Worm (Caenorhabditis elegans): ENCODE data around the gene C47E12.13.

The C47E12.13 gene

ce11 chrIV:10022991-10023390, 16.3 kb upstream of the C47E12.13 start, which contains the start of gene F44D12.8:
Gene F44D12.8, plus strand, starts transcription at chrIV:10023291.
- no peak for TF ChIP-seq ZK546.5 (tag; optimal IDR thresholded peaks at IDR 0.05)
- no peak for TF ChIP-seq nhr-10 (tag; optimal IDR thresholded peaks at IDR 0.05)

- TF ChIP-seq elt-3 (tag; optimal IDR thresholded peaks at IDR 0.05): no peak
- TF ChIP-seq mab-5 (tag; optimal IDR thresholded peaks at IDR 0.05): no peak
- TF ChIP-seq ceh-16 (tag; optimal IDR thresholded peaks at IDR 0.05): no peak
- no peak for TF ChIP-seq sem-4 (tag; optimal IDR thresholded peaks at IDR 0.05)
- no peak for TF ChIP-seq Y55F3AM.14 (GFP tag; optimal IDR thresholded peaks at IDR 0.05)
- no peak for TF ChIP-seq nhr-25 (tag; optimal IDR thresholded peaks at IDR 0.05)
- TF ChIP-seq unc-39 (tag; optimal IDR thresholded peaks at IDR 0.05): no peak
- no peak for TF ChIP-seq lin-39 (tag; optimal IDR thresholded peaks at IDR 0.05)
- TF ChIP-seq blmp-1 (tag; optimal IDR thresholded peaks at IDR 0.05; ENCODE audit: insufficient read depth): no peak
- no peak for TF ChIP-seq nhr-6 (tag; optimal IDR thresholded peaks at IDR 0.05)
- no peak for TF ChIP-seq R02D3.7 (tag; optimal IDR thresholded peaks at IDR 0.05)
- no peak for TF ChIP-seq nhr-77 (tag; optimal IDR thresholded peaks at IDR 0.05)
- TF ChIP-seq dmd-4 (tag; optimal IDR thresholded peaks at IDR 0.05): no peak
- TF ChIP-seq ztf-4 (tag; optimal IDR thresholded peaks at IDR 0.05): no peak
- no peak for TF ChIP-seq unc-55 (GFP tag; optimal IDR thresholded peaks at IDR 0.05)
- no peak for TF ChIP-seq lin-13 (GFP tag; optimal IDR thresholded peaks at IDR 0.05)
- TF ChIP-seq sma-9 (GFP tag; optimal IDR thresholded peaks at IDR 0.05): no peak
- no peak for TF ChIP-seq sma-9 (tag; optimal IDR thresholded peaks at IDR 0.05)
- no peak for TF ChIP-seq crh-2 (tag; optimal IDR thresholded peaks at IDR 0.05)
These were observed 14.6 kb upstream of the C47E12.13 start, which contains the start of gene F44D12.19 for ce11 chrIV:10021283-10021682. Gene F44D12.19, plus strand, starts transcription at chrIV:10021583.

- peak; percentile 7 for TF ChIP-seq fos-1 (tag; optimal IDR thresholded peaks at IDR 0.05)
- TF ChIP-seq dmd-4 (tag; optimal IDR thresholded peaks at IDR 0.05): no peak
These were observed 10.9 kb upstream of the C47E12.13 start, which contains the start of gene F44D12.2 for ce11 chrIV:10017633-10018032. Gene F44D12.2, minus strand, starts transcription at chrIV:10017733.

DNA sequence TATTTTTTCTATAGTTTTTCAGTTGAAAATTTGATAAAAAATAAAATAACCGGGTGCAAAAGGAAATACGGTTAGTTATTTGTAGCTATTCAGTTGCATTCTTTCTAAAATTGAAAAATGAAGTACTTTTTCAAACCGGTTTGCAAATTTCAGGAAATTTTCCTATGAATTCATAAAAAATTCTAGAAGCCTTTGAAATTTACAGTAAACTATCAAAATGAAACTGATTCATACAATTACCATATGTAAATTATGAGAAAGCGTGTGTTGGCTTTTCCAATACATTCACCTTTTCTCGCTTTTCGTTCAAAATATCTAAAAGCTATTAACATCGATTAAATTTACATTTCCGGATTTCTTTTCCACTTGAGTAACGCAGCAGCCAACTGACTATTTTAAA, 10.3 kb upstream of the C47E12.13 start, which contains the start of gene ent-7:
TSS of gene ent-7 (plus strand) at position 301 of the 400 bp plus-strand sequence.
- TF ChIP-seq egl-27 (tag; optimal IDR thresholded peaks at IDR 0.05) (no peak), skn-1 (tag; optimal IDR thresholded peaks at IDR 0.05) (no peak), dmd-4 (tag; optimal IDR thresholded peaks at IDR 0.05) (no peak), nhr-77 (tag; optimal IDR thresholded peaks at IDR 0.05) (no peak), ama-1 (optimal IDR thresholded peaks at IDR 0.05) (no peak), aly-2 (tag; optimal IDR thresholded peaks at IDR 0.05) (no peak), elt-1 (tag; optimal IDR thresholded peaks at IDR 0.05) (no peak), F13H6.1 (tag; optimal IDR thresholded peaks at IDR 0.05) (no peak), ztf-1 (GFP tag; conservative IDR thresholded peaks at IDR 0.05) (no peak), nhr-10 (tag; optimal IDR thresholded peaks at IDR 0.05) (no peak), nhr-6 (tag; optimal IDR thresholded peaks at IDR 0.05) (no peak), nhr-12 (tag; optimal IDR thresholded peaks at IDR 0.05) (no peak), unc-55 (GFP tag; optimal IDR thresholded peaks at IDR 0.05) (no peak), mdl-1 (tag; optimal IDR thresholded peaks at IDR 0.05) (no peak), ceh-82 (tag; optimal IDR thresholded peaks at IDR 0.05) (no peak)

DNA sequence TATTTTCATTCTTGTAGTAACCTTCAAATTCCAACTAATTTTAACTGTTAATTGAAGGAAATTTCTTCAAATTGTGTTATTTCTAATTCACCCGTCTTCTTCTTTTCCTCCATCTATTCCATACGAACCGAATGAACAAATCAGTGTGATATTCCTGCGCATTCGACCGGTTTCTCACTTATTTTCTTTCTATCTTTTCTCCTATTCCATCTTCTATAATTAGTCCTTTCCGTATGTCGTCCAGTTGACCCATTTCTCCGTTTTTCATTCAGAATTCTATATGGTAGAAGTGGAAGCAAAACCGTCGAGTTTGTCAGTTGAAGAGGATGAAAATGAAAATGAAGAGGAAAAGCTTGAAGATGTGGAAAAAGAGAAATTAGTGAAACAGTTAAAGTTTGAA, 2.8 kb upstream of the C47E12.13 start, which contains the start of gene magu-4:
TSS of gene magu-4 (plus strand) at position 218 of the 400 bp plus-strand sequence.
- TF ChIP-seq nhr-25 (tag; optimal IDR thresholded peaks at IDR 0.05): peak; percentile 17
- no peak for TF ChIP-seq mbf-1 (tag; optimal IDR thresholded peaks at IDR 0.05)

- TF ChIP-seq mbf-1 (tag; optimal IDR thresholded peaks at IDR 0.05): no peak
- TF ChIP-seq ceh-16 (tag; optimal IDR thresholded peaks at IDR 0.05): no peak
- peak; percentile 8 for TF ChIP-seq C34F6.9 (tag; optimal IDR thresholded peaks at IDR 0.05)
- TF ChIP-seq ceh-82 (tag; optimal IDR thresholded peaks at IDR 0.05): no peak
- TF ChIP-seq ztf-11 (tag; optimal IDR thresholded peaks at IDR 0.05): no peak
- TF ChIP-seq egl-27 (tag; optimal IDR thresholded peaks at IDR 0.05): no peak
- TF ChIP-seq sma-9 (GFP tag; optimal IDR thresholded peaks at IDR 0.05): no peak
- TF ChIP-seq sma-9 (tag; optimal IDR thresholded peaks at IDR 0.05): no peak
- peak; percentile 60 for TF ChIP-seq nhr-25 (tag; optimal IDR thresholded peaks at IDR 0.05)
- peak; percentile 64 for TF ChIP-seq nhr-21 (tag; optimal IDR thresholded peaks at IDR 0.05)
- no peak for TF ChIP-seq zag-1 (tag; optimal IDR thresholded peaks at IDR 0.05)
- TF ChIP-seq fos-1 (tag; optimal IDR thresholded peaks at IDR 0.05): peak; percentile 46
- no peak for TF ChIP-seq ZK546.5 (tag; optimal IDR thresholded peaks at IDR 0.05)
- TF ChIP-seq mdl-1 (tag; optimal IDR thresholded peaks at IDR 0.05): peak in 1 of 2 experiments; percentile 19
- TF ChIP-seq elt-1 (tag; optimal IDR thresholded peaks at IDR 0.05): no peak
- TF ChIP-seq nhr-129 (tag; optimal IDR thresholded peaks at IDR 0.05): peak; percentile 11
- peak in 1 of 2 experiments; percentile 9 for TF ChIP-seq lsy-2 (tag; optimal IDR thresholded peaks at IDR 0.05)
- peak; percentile 37 for TF ChIP-seq sma-3 (GFP tag; optimal IDR thresholded peaks at IDR 0.05)
- TF ChIP-seq crh-2 (tag; optimal IDR thresholded peaks at IDR 0.05): peak; percentile 60
- TF ChIP-seq F13H6.1 (tag; optimal IDR thresholded peaks at IDR 0.05): peak; percentile 43
- TF ChIP-seq nhr-23 (tag; optimal IDR thresholded peaks at IDR 0.05): no peak
- no peak for TF ChIP-seq snpc-4 (tag; optimal IDR thresholded peaks at IDR 0.05)
- no peak for TF ChIP-seq ztf-1 (GFP tag; conservative IDR thresholded peaks at IDR 0.05)
- no peak for TF ChIP-seq peb-1 (tag; optimal IDR thresholded peaks at IDR 0.05)
- no peak for TF ChIP-seq unc-55 (GFP tag; optimal IDR thresholded peaks at IDR 0.05)
- peak; percentile 93 for TF ChIP-seq blmp-1 (tag; optimal IDR thresholded peaks at IDR 0.05; ENCODE audit: insufficient read depth)
These were observed 1.1 kb upstream of the C47E12.13 start for ce11 chrIV:10007758-10008157.

Measured in whole organism, L2 larva.